Worm (Caenorhabditis elegans): Measurements from ENCODE around the gene pqn-29.

The pqn-29 gene

ce11 chrIII:4657386-4657785 lies 11.2 kb upstream of the pqn-29 start:
- TF ChIP-seq R02D3.7 (tag; optimal IDR thresholded peaks at IDR 0.05) (no peak), peb-1 (tag; optimal IDR thresholded peaks at IDR 0.05) (no peak), zag-1 (tag; optimal IDR thresholded peaks at IDR 0.05) (no peak), ceh-16 (tag; optimal IDR thresholded peaks at IDR 0.05) (no peak), mab-5 (tag; optimal IDR thresholded peaks at IDR 0.05) (no peak)

- TF ChIP-seq mab-5 (tag; optimal IDR thresholded peaks at IDR 0.05) = peak; percentile 40
- TF ChIP-seq lin-13 (GFP tag; optimal IDR thresholded peaks at IDR 0.05) = peak; percentile 36
- TF ChIP-seq aly-2 (tag; optimal IDR thresholded peaks at IDR 0.05) = no peak
- no peak for TF ChIP-seq gmeb-1 (tag; optimal IDR thresholded peaks at IDR 0.05)
- TF ChIP-seq sem-4 (tag; optimal IDR thresholded peaks at IDR 0.05) = peak; percentile 42
- TF ChIP-seq egl-27 (tag; optimal IDR thresholded peaks at IDR 0.05) = peak; percentile 45
- peak; percentile 35 for TF ChIP-seq sma-9 (GFP tag; optimal IDR thresholded peaks at IDR 0.05)
- no peak for TF ChIP-seq sma-9 (tag; optimal IDR thresholded peaks at IDR 0.05)
- TF ChIP-seq ztf-11 (tag; optimal IDR thresholded peaks at IDR 0.05) = no peak
- no peak for TF ChIP-seq elt-3 (tag; optimal IDR thresholded peaks at IDR 0.05)
- TF ChIP-seq unc-62 (GFP tag; optimal IDR thresholded peaks at IDR 0.05) = no peak
- TF ChIP-seq crh-2 (tag; optimal IDR thresholded peaks at IDR 0.05) = peak; percentile 72
- no peak for TF ChIP-seq peb-1 (tag; optimal IDR thresholded peaks at IDR 0.05)
- peak in 1 of 2 experiments; percentile 32 for TF ChIP-seq mdl-1 (tag; optimal IDR thresholded peaks at IDR 0.05)
- peak; percentile 69 for TF ChIP-seq Y55F3AM.14 (GFP tag; optimal IDR thresholded peaks at IDR 0.05)
- TF ChIP-seq nhr-10 (tag; optimal IDR thresholded peaks at IDR 0.05) = no peak
- no peak for TF ChIP-seq ceh-16 (tag; optimal IDR thresholded peaks at IDR 0.05)
- TF ChIP-seq nhr-77 (tag; optimal IDR thresholded peaks at IDR 0.05) = no peak
- peak; percentile 83 for TF ChIP-seq C34F6.9 (tag; optimal IDR thresholded peaks at IDR 0.05)
- TF ChIP-seq snpc-4 (tag; optimal IDR thresholded peaks at IDR 0.05) = peak; percentile 28
- TF ChIP-seq zag-1 (tag; optimal IDR thresholded peaks at IDR 0.05) = peak; percentile 88
- no peak for TF ChIP-seq skn-1 (tag; optimal IDR thresholded peaks at IDR 0.05)
- no peak for TF ChIP-seq unc-39 (tag; optimal IDR thresholded peaks at IDR 0.05)
- peak; percentile 70 for TF ChIP-seq lin-11 (tag; optimal IDR thresholded peaks at IDR 0.05)
- no peak for TF ChIP-seq ama-1 (optimal IDR thresholded peaks at IDR 0.05)
- peak; percentile 91 for TF ChIP-seq unc-55 (GFP tag; optimal IDR thresholded peaks at IDR 0.05)
- TF ChIP-seq nhr-6 (tag; optimal IDR thresholded peaks at IDR 0.05) = no peak
- peak; percentile 63 for TF ChIP-seq F13H6.1 (tag; optimal IDR thresholded peaks at IDR 0.05)
- no peak for TF ChIP-seq alr-1 (tag; optimal IDR thresholded peaks at IDR 0.05)
- TF ChIP-seq nhr-129 (tag; optimal IDR thresholded peaks at IDR 0.05) = peak; percentile 68
- TF ChIP-seq lsy-2 (tag; optimal IDR thresholded peaks at IDR 0.05) = peak; percentile 55 to 70
These were observed 10.3 kb upstream of the pqn-29 start for ce11 chrIII:4656415-4656814.

- TF ChIP-seq unc-62 (GFP tag; optimal IDR thresholded peaks at IDR 0.05) = no peak
- TF ChIP-seq unc-55 (GFP tag; optimal IDR thresholded peaks at IDR 0.05) = no peak
- no peak for TF ChIP-seq unc-39 (tag; optimal IDR thresholded peaks at IDR 0.05)
- TF ChIP-seq aly-2 (tag; optimal IDR thresholded peaks at IDR 0.05) = no peak
- TF ChIP-seq mab-5 (tag; optimal IDR thresholded peaks at IDR 0.05) = no peak
- no peak for TF ChIP-seq nhr-129 (tag; optimal IDR thresholded peaks at IDR 0.05)
- no peak for TF ChIP-seq C34F6.9 (tag; optimal IDR thresholded peaks at IDR 0.05)
- TF ChIP-seq ZK546.5 (tag; optimal IDR thresholded peaks at IDR 0.05) = no peak
- TF ChIP-seq mbf-1 (tag; optimal IDR thresholded peaks at IDR 0.05) = no peak
- no peak for TF ChIP-seq lsy-2 (tag; optimal IDR thresholded peaks at IDR 0.05)
- TF ChIP-seq elt-3 (tag; optimal IDR thresholded peaks at IDR 0.05) = no peak
- TF ChIP-seq sma-3 (GFP tag; optimal IDR thresholded peaks at IDR 0.05) = no peak
- TF ChIP-seq sem-4 (tag; optimal IDR thresholded peaks at IDR 0.05) = no peak
These were observed 9.3 kb upstream of the pqn-29 start, which contains the start of gene T23F11.2 for ce11 chrIII:4655402-4655801. T23F11.2 (minus strand) TSS chrIII:4655502.

ce11 chrIII:4653912-4654311 lies 7.8 kb upstream of the pqn-29 start:
- TF ChIP-seq ama-1 (optimal IDR thresholded peaks at IDR 0.05) (no peak), lin-11 (tag; optimal IDR thresholded peaks at IDR 0.05) (no peak), lin-13 (GFP tag; optimal IDR thresholded peaks at IDR 0.05) (no peak), nhr-6 (tag; optimal IDR thresholded peaks at IDR 0.05) (no peak), mbf-1 (tag; optimal IDR thresholded peaks at IDR 0.05) (no peak), fos-1 (tag; optimal IDR thresholded peaks at IDR 0.05) (no peak), ztf-4 (tag; optimal IDR thresholded peaks at IDR 0.05) (peak; percentile 17)
